Worm (Caenorhabditis elegans) whole organism, L4 larva: ENCODE data around the gene C31C9.6.

Experiments
- Y105C5A.15 ChIP-seq: fragments of 200-800 bp; sonication (Bioruptor generic); IDR thresholded peaks from 2 replicates; pipeline ENCODE4 v1.3.6; 2022; ENCODE audit warnings: missing genetic modification characterization, missing compliant biosample characterization
- aha-1 ChIP-seq: fragments of 150-350 bp; peaks from one replicate; lab custom pipeline; 2014; ENCODE audit warnings: missing biosample characterization, missing genetic modification characterization
- ama-1 ChIP-seq: fragments of 150-350 bp; optimal IDR thresholded peaks from 2 replicates; lab custom pipeline; 2014; ENCODE audit warnings: inconsistent platforms, mixed read lengths
- ceh-32 ChIP-seq: sonication (generic microtip); optimal IDR thresholded peaks from 2 replicates; lab custom pipeline; 2016; ENCODE audit warnings: mild to moderate bottlenecking, missing genetic modification characterization, missing compliant biosample characterization; ENCODE audit not compliant: poor library complexity
- ceh-62 ChIP-seq: sonication (generic microtip); optimal IDR thresholded peaks from 2 replicates; lab custom pipeline; 2017; ENCODE audit warnings: missing biosample characterization, missing genetic modification characterization
- ceh-82 ChIP-seq: sonication (generic microtip); optimal IDR thresholded peaks from 2 replicates; lab custom pipeline; 2017; ENCODE audit warnings: missing biosample characterization, missing genetic modification characterization
- daf-12 ChIP-seq: fragments of 150-350 bp; optimal IDR thresholded peaks from 2 replicates; lab custom pipeline; 2014; ENCODE audit warnings: missing biosample characterization, missing genetic modification reagents, missing genetic modification characterization
- daf-16 ChIP-seq, 3 experiments: sonication (generic microtip); optimal IDR thresholded peaks; 2 replicates each; lab custom pipeline; 2016 to 2017; ENCODE audit warnings: missing genetic modification characterization in 3 of 3, missing genetic modification reagents in 3 of 3, mild to moderate bottlenecking in 2 of 3, missing compliant biosample characterization in 2 of 3, missing biosample characterization in 1 of 3, moderate library complexity in 1 of 3
- dmd-6 ChIP-seq: fragments of 200-800 bp; sonication (Bioruptor generic); IDR thresholded peaks from 2 replicates; pipeline ENCODE4 v1.3.6; 2022; ENCODE audit warnings: missing genetic modification reagents, missing genetic modification characterization, missing compliant biosample characterization
- dmd-8 ChIP-seq: fragments of 200-800 bp; sonication (Bioruptor generic); IDR thresholded peaks from 2 replicates; pipeline ENCODE4 v1.3.6; 2022; ENCODE audit warnings: missing genetic modification characterization, missing compliant biosample characterization
- dpl-1 ChIP-seq: fragments of 150-350 bp; optimal IDR thresholded peaks from 2 replicates; lab custom pipeline; 2014; ENCODE audit warnings: missing biosample characterization, missing genetic modification reagents, missing genetic modification characterization
- dve-1 ChIP-seq: sonication (generic microtip); optimal IDR thresholded peaks from 2 replicates; lab custom pipeline; 2017; ENCODE audit warnings: antibody characterized with exemption, mild to moderate bottlenecking, missing genetic modification characterization, missing compliant biosample characterization; ENCODE audit not compliant: insufficient read depth
- egl-43 ChIP-seq: fragments of 200-800 bp; sonication (Bioruptor generic); IDR thresholded peaks from 2 replicates; pipeline ENCODE4 v1.3.6; 2022; ENCODE audit warnings: missing genetic modification reagents, missing genetic modification characterization, missing compliant biosample characterization
- hlh-11 ChIP-seq: fragments of 200-800 bp; sonication (Bioruptor generic); optimal IDR thresholded peaks from 2 replicates; lab custom pipeline; 2018; ENCODE audit warnings: mild to moderate bottlenecking, missing genetic modification characterization, missing compliant biosample characterization
- hlh-30 ChIP-seq: sonication (generic microtip); optimal IDR thresholded peaks from 2 replicates; lab custom pipeline; 2017; ENCODE audit warnings: antibody characterized with exemption, mild to moderate bottlenecking, missing genetic modification characterization, missing compliant biosample characterization; ENCODE audit not compliant: insufficient read depth
- hmg-1.1 ChIP-seq: fragments of 200-800 bp; sonication (Bioruptor generic); IDR thresholded peaks from 2 replicates; pipeline ENCODE4 v1.3.6; 2022; ENCODE audit warnings: missing genetic modification reagents, missing genetic modification characterization, missing compliant biosample characterization
- lim-7 ChIP-seq: fragments of 200-800 bp; sonication (Bioruptor generic); IDR thresholded peaks from 2 replicates; pipeline ENCODE4 v1.3.6; 2022; ENCODE audit warnings: missing genetic modification characterization, missing compliant biosample characterization
- lin-15B ChIP-seq: fragments of 150-350 bp; sonication (generic microtip); optimal IDR thresholded peaks from 3 replicates; lab custom pipeline; 2014; ENCODE audit warnings: missing biosample characterization, missing genetic modification characterization
- lin-29 ChIP-seq: fragments of 200-800 bp; sonication (Bioruptor generic); IDR thresholded peaks from 2 replicates; pipeline ENCODE4 v1.3.6; 2022; ENCODE audit warnings: missing genetic modification reagents, missing genetic modification characterization, missing compliant biosample characterization
- lir-3 ChIP-seq: sonication (generic microtip); optimal IDR thresholded peaks from 2 replicates; lab custom pipeline; 2016; ENCODE audit warnings: mild to moderate bottlenecking, missing genetic modification characterization, missing compliant biosample characterization
- lsy-2 ChIP-seq, 2 experiments: fragments of 150-350 bp in 1 of 2; sonication (generic microtip) in 1 of 2; optimal IDR thresholded peaks; 2 replicates each; lab custom pipeline; 2014 to 2017; ENCODE audit warnings: missing biosample characterization in 2 of 2, missing genetic modification characterization in 2 of 2
- mdl-1 ChIP-seq, 2 experiments: fragments of 150-350 bp in 1 of 2; sonication (generic microtip) in 1 of 2; optimal IDR thresholded peaks; 2 replicates each; lab custom pipeline; 2014 to 2017; ENCODE audit warnings: missing biosample characterization in 2 of 2, missing genetic modification characterization in 2 of 2
- mep-1 ChIP-seq: fragments of 150-350 bp; sonication (generic microtip); optimal IDR thresholded peaks from 3 replicates; lab custom pipeline; 2014; ENCODE audit warnings: missing biosample characterization, missing genetic modification characterization
- mxl-3 ChIP-seq: fragments of 200-800 bp; sonication (Bioruptor generic); optimal IDR thresholded peaks from 2 replicates; lab custom pipeline; 2018; ENCODE audit warnings: mild to moderate bottlenecking, missing genetic modification characterization, missing compliant biosample characterization
- nhr-10 ChIP-seq: fragments of 150-350 bp; optimal IDR thresholded peaks from 2 replicates; lab custom pipeline; 2014; ENCODE audit warnings: missing biosample characterization, missing genetic modification characterization
- nhr-28 ChIP-seq: fragments of 150-350 bp; optimal IDR thresholded peaks from 2 replicates; lab custom pipeline; 2014; ENCODE audit warnings: missing biosample characterization, missing genetic modification characterization
- nhr-48 ChIP-seq: sonication (generic microtip); optimal IDR thresholded peaks from 2 replicates; lab custom pipeline; 2016; ENCODE audit warnings: mild to moderate bottlenecking, missing genetic modification characterization, missing compliant biosample characterization
- nhr-77 ChIP-seq: fragments of 150-350 bp; optimal IDR thresholded peaks from 2 replicates; lab custom pipeline; 2014; ENCODE audit warnings: missing biosample characterization, missing genetic modification characterization
- pha-4 ChIP-seq, 2 experiments: fragments of 150-350 bp in 1 of 2; fragments of 200-800 bp in 1 of 2; sonication (Bioruptor generic) in 1 of 2; IDR thresholded peaks in 1 of 2; optimal IDR thresholded peaks in 1 of 2; 2 replicates each; pipeline versions ENCODE4 v1.3.6 to Lab custom; 2014 to 2022; ENCODE audit warnings: missing genetic modification characterization in 2 of 2, missing genetic modification reagents in 2 of 2, missing biosample characterization in 1 of 2, missing compliant biosample characterization in 1 of 2
- php-3 ChIP-seq: fragments of 200-800 bp; sonication (Bioruptor generic); IDR thresholded peaks from 2 replicates; pipeline ENCODE4 v1.3.6; 2022; ENCODE audit warnings: missing genetic modification reagents, missing genetic modification characterization, missing compliant biosample characterization
- pqm-1 ChIP-seq: sonication (generic microtip); optimal IDR thresholded peaks from 2 replicates; lab custom pipeline; 2017; ENCODE audit warnings: missing biosample characterization, missing genetic modification characterization
- set-16 ChIP-seq: fragments of 200-800 bp; sonication (Bioruptor generic); IDR thresholded peaks from 2 replicates; pipeline ENCODE4 v1.3.6; 2022; ENCODE audit warnings: missing genetic modification reagents, missing genetic modification characterization, missing compliant biosample characterization
- skn-1 ChIP-seq: fragments of 150-350 bp; optimal IDR thresholded peaks from 2 replicates; lab custom pipeline; 2014; ENCODE audit warnings: missing biosample characterization, missing genetic modification characterization
- snpc-4 ChIP-seq: fragments of 150-350 bp; optimal IDR thresholded peaks from 2 replicates; lab custom pipeline; 2014; ENCODE audit warnings: missing biosample characterization, missing genetic modification characterization
- spr-3 ChIP-seq: fragments of 200-800 bp; sonication (Bioruptor generic); optimal IDR thresholded peaks from 2 replicates; lab custom pipeline; 2018; ENCODE audit warnings: mild to moderate bottlenecking, missing genetic modification characterization, missing compliant biosample characterization
- tag-97 ChIP-seq: fragments of 200-800 bp; sonication (Bioruptor generic); IDR thresholded peaks from 2 replicates; pipeline ENCODE4 v1.3.6; 2022; ENCODE audit warnings: missing genetic modification characterization, missing compliant biosample characterization
- zag-1 ChIP-seq: fragments of 150-350 bp; optimal IDR thresholded peaks from 2 replicates; lab custom pipeline; 2014; ENCODE audit warnings: missing biosample characterization, missing genetic modification characterization
- zfp-2 ChIP-seq: sonication (generic microtip); optimal IDR thresholded peaks from 2 replicates; lab custom pipeline; 2016; ENCODE audit warnings: mild to moderate bottlenecking, missing genetic modification characterization, missing compliant biosample characterization
- ztf-11 ChIP-seq: fragments of 150-350 bp; optimal IDR thresholded peaks from 2 replicates; lab custom pipeline; 2014; ENCODE audit warnings: missing biosample characterization, missing genetic modification characterization

The C31C9.6 gene

ce11 chrII:13670707-13671295 lies 8.9 kb upstream of the C31C9.6 start (continued):
- TF ChIP-seq spr-3 = no peak

ce11 chrII:13668844-13669441 lies 7.1 kb upstream of the C31C9.6 start, which contains the start of gene C31C9.7:
C31C9.7 (plus strand) TSS chrII:13669104.
- TF ChIP-seq ztf-11 (tag; lab: Kevin White, UChicago) (no peak), nhr-28 (peak; percentile 9), hlh-30 (tag; lab: Kevin White, UChicago) (peak; percentile 25), hlh-11 (peak; percentile 77), dpl-1 (GFP tag; lab: Kevin White, UChicago) (no peak), egl-43 (GFP tag; lab: Robert Waterston, UW) (peak; percentile 28; the same call in 1 of the 2 replicates), Y105C5A.15 (0 out of 2 replicates have a peak, but pooled peaks have one; percentile 22), set-16 (peak; percentile 94), nhr-48 (tag; lab: Kevin White, UChicago) (peak; percentile 81), ama-1 (lab: Kevin White, UChicago) (peak; percentile 80), mxl-3 (GFP tag; lab: Kevin White, UChicago) (no peak), mdl-1 (tag; optimal IDR thresholded peaks at IDR 0.05; lab: Kevin White, UChicago) (peak in 1 of 2 experiments; percentile 20), lir-3 (no peak), dmd-6 (GFP tag; lab: Robert Waterston, UW) (peak; percentile 73), ceh-82 (tag; lab: Kevin White, UChicago) (no peak)

- TF ChIP-seq nhr-28 (peak; percentile 82), ama-1 (lab: Kevin White, UChicago) (no peak), zfp-2 (no peak), dmd-6 (GFP tag; lab: Robert Waterston, UW) (peak; percentile 85), lin-15B (tag; lab: Kevin White, UChicago) (no peak), nhr-48 (tag; lab: Kevin White, UChicago) (peak; percentile 88), mdl-1 (tag; optimal IDR thresholded peaks at IDR 0.05; lab: Kevin White, UChicago) (peak in 1 of 2 experiments; percentile 54), hlh-11 (peak; percentile 81), mxl-3 (GFP tag; lab: Kevin White, UChicago) (peak; percentile 31), ztf-11 (tag; lab: Kevin White, UChicago) (no peak), ceh-62 (no peak), nhr-77 (tag; lab: Kevin White, UChicago) (peak; percentile 85), lin-29 (GFP tag; lab: Robert Waterston, UW) (no peak), spr-3 (no peak), snpc-4 (tag; lab: Kevin White, UChicago) (no peak), php-3 (peak; percentile 67), mep-1 (tag; lab: Kevin White, UChicago) (peak; percentile 8), lim-7 (no peak), nhr-10 (peak; percentile 5), dmd-8 (GFP tag; lab: Robert Waterston, UW) (no peak), egl-43 (GFP tag; lab: Robert Waterston, UW) (no peak), tag-97 (GFP tag; lab: Robert Waterston, UW) (no peak), ceh-32 (tag; lab: Kevin White, UChicago) (no peak), skn-1 (no peak), dve-1 (peak; percentile 93), aha-1 (tag; lab: Kevin White, UChicago) (peak; percentile 69), hmg-1.1 (no peak), daf-16 (GFP tag; optimal IDR thresholded peaks at IDR 0.05; lab: Kevin White, UChicago) (no peak), daf-16 (tag; optimal IDR thresholded peaks at IDR 0.05; lab: Kevin White, UChicago) (peak; percentile 88), pqm-1 (tag; lab: Kevin White, UChicago) (peak; percentile 85), set-16 (no peak), pha-4 (GFP tag; IDR thresholded peaks at IDR 0.05; lab: Robert Waterston, UW) (no peak), pha-4 (tag; optimal IDR thresholded peaks at IDR 0.05; lab: Kevin White, UChicago) (no peak), lsy-2 (tag; optimal IDR thresholded peaks at IDR 0.05; lab: Kevin White, UChicago) (peak in 1 of 2 experiments; percentile 78), daf-12 (no peak), hlh-30 (tag; lab: Kevin White, UChicago) (peak; percentile 22), zag-1 (no peak)
These were observed 3.2 kb upstream of the C31C9.6 start for ce11 chrII:13664993-13665680.
